Fruit fly (Drosophila melanogaster) whole organism, embryonic: ENCODE measurements around the gene lectin-33A.
A peak's percentile ranks its signal among the peaks of the same experiment; 100 is the strongest.

Source experiments
- Atf-2 ChIP-seq: fragments of 200-800 bp; sonication (Bioruptor generic); optimal IDR thresholded peaks from 2 replicates; lab custom pipeline; 2016; ENCODE audit warnings: missing biosample characterization, missing genetic modification characterization
- B-H1 ChIP-seq: fragments of 200-800 bp; sonication (Bioruptor generic); IDR thresholded peaks from 3 replicates; pipeline ENCODE4 v1.3.6; 2022; ENCODE audit warnings: missing biosample characterization, missing genetic modification characterization
- BEAF-32 ChIP-seq: fragments of 200-800 bp; sonication (Bioruptor generic); optimal IDR thresholded peaks from 3 replicates; lab custom pipeline; 2017; ENCODE audit warnings: missing biosample characterization, missing genetic modification characterization, mild to moderate bottlenecking, moderate library complexity, missing genetic modification reagents
- BtbVII ChIP-seq: fragments of 200-800 bp; sonication (Bioruptor generic); optimal IDR thresholded peaks from 3 replicates; lab custom pipeline; 2017; ENCODE audit warnings: missing biosample characterization, mild to moderate bottlenecking, missing genetic modification characterization
- CG10209 ChIP-seq: fragments of 200-800 bp; sonication (Bioruptor generic); optimal IDR thresholded peaks from 3 replicates; lab custom pipeline; 2017; ENCODE audit warnings: missing biosample characterization, mild to moderate bottlenecking, missing genetic modification characterization, missing genetic modification reagents
- CG14965 ChIP-seq: fragments of 200-800 bp; sonication (Bioruptor generic); optimal IDR thresholded peaks from 2 replicates; lab custom pipeline; 2016; ENCODE audit warnings: missing biosample characterization, missing genetic modification characterization, borderline replicate concordance
- CG17186 ChIP-seq: fragments of 200-800 bp; sonication (Bioruptor generic); optimal IDR thresholded peaks from 3 replicates; lab custom pipeline; 2017; ENCODE audit warnings: missing biosample characterization, missing genetic modification reagents, missing genetic modification characterization
- CG17829 ChIP-seq: fragments of 200-800 bp; optimal IDR thresholded peaks from 2 replicates; lab custom pipeline; 2019; ENCODE audit warnings: missing biosample characterization, mild to moderate bottlenecking, missing genetic modification characterization, moderate library complexity
- CG18764 ChIP-seq: fragments of 200-800 bp; sonication (Bioruptor generic); optimal IDR thresholded peaks from 3 replicates; lab custom pipeline; 2016; ENCODE audit warnings: missing biosample characterization, missing genetic modification characterization
- CG2116 ChIP-seq: fragments of 200-800 bp; sonication (Bioruptor generic); optimal IDR thresholded peaks from 3 replicates; lab custom pipeline; 2018; ENCODE audit warnings: missing biosample characterization, mild to moderate bottlenecking, missing genetic modification characterization
- CG2120 ChIP-seq: fragments of 200-800 bp; sonication (Bioruptor generic); optimal IDR thresholded peaks from 3 replicates; lab custom pipeline; 2016; ENCODE audit warnings: missing biosample characterization, missing genetic modification characterization
- CG33213 ChIP-seq: fragments of 200-800 bp; sonication (Bioruptor generic); optimal IDR thresholded peaks from 3 replicates; lab custom pipeline; 2016; ENCODE audit warnings: missing biosample characterization, missing genetic modification characterization
- CG3995 ChIP-seq: fragments of 200-800 bp; sonication (Bioruptor generic); optimal IDR thresholded peaks from 3 replicates; lab custom pipeline; 2016; ENCODE audit warnings: missing biosample characterization, missing genetic modification characterization
- CG7556 ChIP-seq: fragments of 200-800 bp; sonication (Bioruptor generic); optimal IDR thresholded peaks from 2 replicates; lab custom pipeline; 2017; ENCODE audit warnings: missing biosample characterization, mild to moderate bottlenecking, missing genetic modification characterization
- CG7928 ChIP-seq: fragments of 200-800 bp; sonication (Bioruptor generic); optimal IDR thresholded peaks from 2 replicates; lab custom pipeline; 2017; ENCODE audit warnings: missing biosample characterization, mild to moderate bottlenecking, missing genetic modification characterization
- CG7987 ChIP-seq: fragments of 200-800 bp; sonication (Bioruptor generic); optimal IDR thresholded peaks from 2 replicates; lab custom pipeline; 2018; ENCODE audit warnings: missing biosample characterization, mild to moderate bottlenecking, missing genetic modification characterization, moderate library complexity
- CG9727 ChIP-seq: fragments of 200-800 bp; sonication (Bioruptor generic); optimal IDR thresholded peaks from 3 replicates; lab custom pipeline; 2017; ENCODE audit warnings: missing biosample characterization, mild to moderate bottlenecking, missing genetic modification characterization
- CTCF ChIP-seq: fragments of 200-800 bp; sonication (Bioruptor generic); optimal IDR thresholded peaks from 2 replicates; lab custom pipeline; 2017; ENCODE audit warnings: missing biosample characterization, mild to moderate bottlenecking, missing genetic modification characterization, moderate library complexity
- Dip3 ChIP-seq: fragments of 200-800 bp; sonication (Bioruptor generic); optimal IDR thresholded peaks from 3 replicates; lab custom pipeline; 2016; ENCODE audit warnings: missing biosample characterization, missing genetic modification characterization
- Dp ChIP-seq: fragments of 200-800 bp; sonication (Bioruptor generic); optimal IDR thresholded peaks from 2 replicates; lab custom pipeline; 2018; ENCODE audit warnings: missing biosample characterization, mild to moderate bottlenecking, missing genetic modification characterization, moderate library complexity
- Ets97D ChIP-seq: fragments of 200-800 bp; sonication (Bioruptor generic); optimal IDR thresholded peaks from 3 replicates; lab custom pipeline; 2016; ENCODE audit warnings: missing biosample characterization, missing genetic modification characterization
- Fer2 ChIP-seq: fragments of 200-800 bp; sonication (Bioruptor generic); optimal IDR thresholded peaks from 2 replicates; lab custom pipeline; 2018; ENCODE audit warnings: missing biosample characterization, mild to moderate bottlenecking, missing genetic modification characterization, moderate library complexity
- HLH54F ChIP-seq: fragments of 200-800 bp; sonication (Bioruptor generic); optimal IDR thresholded peaks from 3 replicates; lab custom pipeline; 2016; ENCODE audit warnings: missing biosample characterization, missing genetic modification characterization
- MBD-R2 ChIP-seq: fragments of 200-800 bp; sonication (Bioruptor generic); IDR thresholded peaks from 2 replicates; pipeline ENCODE4 v1.3.6; 2022; ENCODE audit warnings: missing biosample characterization, missing genetic modification characterization
- Mad ChIP-seq: fragments of 200-800 bp; sonication (Bioruptor generic); optimal IDR thresholded peaks from 2 replicates; lab custom pipeline; 2016; ENCODE audit warnings: missing biosample characterization, missing genetic modification characterization
- ase ChIP-seq: fragments of 200-800 bp; sonication (Bioruptor generic); IDR thresholded peaks from 3 replicates; pipeline ENCODE4 v1.3.6; 2022; ENCODE audit warnings: missing biosample characterization, missing genetic modification characterization
- ash1 ChIP-seq: fragments of 200-800 bp; sonication (Bioruptor generic); optimal IDR thresholded peaks from 2 replicates; lab custom pipeline; 2018; ENCODE audit warnings: missing biosample characterization, mild to moderate bottlenecking, missing genetic modification characterization
- bbx ChIP-seq: fragments of 200-800 bp; sonication (Bioruptor generic); IDR thresholded peaks from 2 replicates; pipeline ENCODE4 v1.3.6; 2022; ENCODE audit warnings: missing biosample characterization, missing genetic modification characterization; ENCODE audit not compliant: partially characterized antibody
- cg ChIP-seq: fragments of 200-800 bp; sonication (Bioruptor generic); optimal IDR thresholded peaks from 3 replicates; lab custom pipeline; 2019; ENCODE audit warnings: missing biosample characterization, mild to moderate bottlenecking, missing genetic modification characterization, moderate library complexity
- chn ChIP-seq: fragments of 200-800 bp; sonication (Bioruptor generic); optimal IDR thresholded peaks from 2 replicates; lab custom pipeline; 2016; ENCODE audit warnings: missing biosample characterization, missing genetic modification characterization
- croc ChIP-seq: fragments of 200-800 bp; sonication (Bioruptor generic); conservative IDR thresholded peaks from 3 replicates; pipeline ENCODE4 v1.3.6; 2022; ENCODE audit warnings: missing biosample characterization, missing genetic modification characterization
- crol ChIP-seq: fragments of 200-800 bp; sonication (Bioruptor generic); IDR thresholded peaks from 2 replicates; pipeline ENCODE4 v1.3.6; 2022; ENCODE audit warnings: missing biosample characterization, missing genetic modification characterization
- fd96Cb ChIP-seq: fragments of 200-800 bp; sonication (Bioruptor generic); optimal IDR thresholded peaks from 2 replicates; lab custom pipeline; 2018; ENCODE audit warnings: missing biosample characterization, mild to moderate bottlenecking, missing genetic modification characterization, moderate library complexity
- grn ChIP-seq: fragments of 200-800 bp; sonication (Bioruptor generic); optimal IDR thresholded peaks from 3 replicates; lab custom pipeline; 2017; ENCODE audit warnings: missing biosample characterization, missing genetic modification characterization
- gt ChIP-seq: fragments of 200-800 bp; sonication (Bioruptor generic); IDR thresholded peaks from 2 replicates; pipeline ENCODE4 v1.3.6; 2022; ENCODE audit warnings: missing biosample characterization, missing genetic modification characterization
- hkb ChIP-seq, 2 experiments: fragments of 200-800 bp in 1 of 2; fragments of >200 bp in 1 of 2; sonication (Bioruptor generic) in 1 of 2; IDR thresholded peaks in 1 of 2; optimal IDR thresholded peaks in 1 of 2; 2 replicates each; pipeline versions ENCODE4 v1.3.6 to Lab custom; 2017 to 2022; ENCODE audit warnings: missing biosample characterization in 1 of 2, missing genetic modification characterization in 1 of 2
- klu ChIP-seq: fragments of 200-800 bp; sonication (Bioruptor generic); IDR thresholded peaks from 2 replicates; pipeline ENCODE4 v1.3.6; 2022; ENCODE audit warnings: missing biosample characterization, missing genetic modification characterization
- knrl ChIP-seq: fragments of 200-800 bp; sonication (Bioruptor generic); IDR thresholded peaks from 3 replicates; pipeline ENCODE4 v1.3.6; 2022; ENCODE audit warnings: missing biosample characterization, missing genetic modification characterization; ENCODE audit not compliant: partially characterized antibody
- mld ChIP-seq: fragments of 200-800 bp; sonication (Bioruptor generic); IDR thresholded peaks from 3 replicates; pipeline ENCODE4 v1.3.6; 2022; ENCODE audit warnings: missing biosample characterization, missing genetic modification characterization; ENCODE audit not compliant: partially characterized antibody
- nom ChIP-seq: fragments of 200-800 bp; sonication (Bioruptor generic); optimal IDR thresholded peaks from 2 replicates; lab custom pipeline; 2017; ENCODE audit warnings: missing biosample characterization, missing genetic modification characterization, mild to moderate bottlenecking, moderate library complexity, missing genetic modification reagents
- peb ChIP-seq: fragments of 200-800 bp; sonication (Bioruptor generic); IDR thresholded peaks from 2 replicates; pipeline ENCODE4 v1.3.6; 2022; ENCODE audit warnings: missing biosample characterization, missing genetic modification characterization
- phol ChIP-seq: fragments of 200-800 bp; sonication (Bioruptor generic); optimal IDR thresholded peaks from 3 replicates; lab custom pipeline; 2018; ENCODE audit warnings: missing biosample characterization, mild to moderate bottlenecking, missing genetic modification characterization, moderate library complexity
- pzg ChIP-seq: fragments of 200-800 bp; sonication (Bioruptor generic); optimal IDR thresholded peaks from 3 replicates; lab custom pipeline; 2018; ENCODE audit warnings: missing biosample characterization, mild to moderate bottlenecking, missing genetic modification characterization, moderate library complexity
- row ChIP-seq: fragments of 200-800 bp; sonication (Bioruptor generic); IDR thresholded peaks from 3 replicates; pipeline ENCODE4 v1.3.6; 2022; ENCODE audit warnings: missing biosample characterization, missing genetic modification characterization
- run ChIP-seq: fragments of 200-800 bp; sonication (Bioruptor generic); optimal IDR thresholded peaks from 3 replicates; lab custom pipeline; 2018; ENCODE audit warnings: missing biosample characterization, mild to moderate bottlenecking, missing genetic modification characterization
- slbo ChIP-seq: fragments of 200-800 bp; sonication (Bioruptor generic); IDR thresholded peaks from 2 replicates; pipeline ENCODE4 v1.3.6; 2022; ENCODE audit warnings: missing biosample characterization, missing genetic modification characterization
- slp2 ChIP-seq: fragments of 200-800 bp; sonication (Bioruptor generic); optimal IDR thresholded peaks from 2 replicates; lab custom pipeline; 2016; ENCODE audit warnings: missing biosample characterization, missing genetic modification characterization
- stwl ChIP-seq: fragments of 200-800 bp; sonication (Bioruptor generic); optimal IDR thresholded peaks from 3 replicates; lab custom pipeline; 2018; ENCODE audit warnings: missing biosample characterization, mild to moderate bottlenecking, missing genetic modification characterization, moderate library complexity
- toy ChIP-seq: fragments of 200-800 bp; sonication (Bioruptor generic); IDR thresholded peaks from 2 replicates; pipeline ENCODE4 v1.3.6; 2022; ENCODE audit warnings: missing biosample characterization, missing genetic modification characterization
- tx ChIP-seq: fragments of 200-800 bp; sonication (Bioruptor generic); optimal IDR thresholded peaks from 2 replicates; lab custom pipeline; 2016; ENCODE audit warnings: missing biosample characterization, missing genetic modification characterization
- vvl ChIP-seq: fragments of 200-800 bp; sonication (Bioruptor generic); IDR thresholded peaks from 2 replicates; pipeline ENCODE4 v1.3.6; 2022; ENCODE audit warnings: missing biosample characterization, missing genetic modification characterization
- wor ChIP-seq: fragments of 200-800 bp; sonication (Bioruptor generic); IDR thresholded peaks from 2 replicates; pipeline ENCODE4 v1.3.6; 2022; ENCODE audit warnings: missing biosample characterization, missing genetic modification characterization

lectin-33A gene

dm6 chr2L:10989162-10989561, 12.7 kb upstream of the lectin-33A start, which contains the start of gene TTLL4A (continued):
- peak; percentile 86; the same call in 2 of the 3 replicates for TF ChIP-seq row
- TF ChIP-seq CG17186 (GFP tag; lab: Kevin White, UChicago) = peak; percentile 94
- TF ChIP-seq knrl (GFP tag; lab: Robert Waterston, UW) = peak; percentile 98
- peak; percentile 19 for TF ChIP-seq Mad (GFP tag; lab: Kevin White, UChicago)
- TF ChIP-seq Fer2 = no peak
- peak; percentile 45 for TF ChIP-seq CTCF
- no peak for TF ChIP-seq slp2
- no peak for TF ChIP-seq grn
- no peak for TF ChIP-seq croc (GFP tag; lab: Robert Waterston, UW)
- no peak for TF ChIP-seq ase (GFP tag; lab: Robert Waterston, UW)
- peak; percentile 97 for TF ChIP-seq BEAF-32 (GFP tag; lab: Kevin White, UChicago)
- TF ChIP-seq B-H1 (GFP tag; lab: Robert Waterston, UW) = no peak
- TF ChIP-seq bbx (GFP tag; lab: Robert Waterston, UW) = peak; percentile 99
- TF ChIP-seq ash1 (GFP tag; lab: Kevin White, UChicago) = no peak
- peak; percentile 71 for TF ChIP-seq CG2116 (GFP tag; lab: Kevin White, UChicago)
- no peak for TF ChIP-seq gt (GFP tag; lab: Robert Waterston, UW)
- TF ChIP-seq mld = peak; percentile 99
- no peak for TF ChIP-seq CG17829 (tag; lab: Kevin White, UChicago)
- TF ChIP-seq hkb (optimal IDR thresholded peaks at IDR 0.05; lab: Kevin White, UChicago) = no peak
- no peak for TF ChIP-seq hkb (GFP tag; IDR thresholded peaks at IDR 0.05; lab: Robert Waterston, UW)
- TF ChIP-seq CG33213 (GFP tag; lab: Kevin White, UChicago) = peak; percentile 42
- TF ChIP-seq CG7556 = no peak
- peak; percentile 86 for TF ChIP-seq Ets97D (GFP tag; lab: Kevin White, UChicago)
- TF ChIP-seq cg (GFP tag; lab: Kevin White, UChicago) = no peak
- peak; percentile 14 for TF ChIP-seq CG18764
- no peak for TF ChIP-seq CG14965
- peak; percentile 62 for TF ChIP-seq stwl (tag; lab: Kevin White, UChicago)
- no peak for TF ChIP-seq Atf-2 (GFP tag; lab: Kevin White, UChicago)
- peak; percentile 22 for TF ChIP-seq HLH54F (GFP tag; lab: Kevin White, UChicago)
- no peak for TF ChIP-seq vvl (GFP tag; lab: Robert Waterston, UW)
- TF ChIP-seq crol = no peak
- TF ChIP-seq CG2120 = no peak
- TF ChIP-seq fd96Cb (tag; lab: Kevin White, UChicago) = no peak
- no peak for TF ChIP-seq CG7928 (GFP tag; lab: Kevin White, UChicago)
- TF ChIP-seq klu (GFP tag; lab: Robert Waterston, UW) = no peak
- peak; percentile 81 for TF ChIP-seq Dip3
- no peak for TF ChIP-seq CG9727 (GFP tag; lab: Kevin White, UChicago)
- no peak for TF ChIP-seq CG10209
- TF ChIP-seq chn (GFP tag; lab: Kevin White, UChicago) = peak; percentile 5
- TF ChIP-seq nom = no peak
- peak; percentile 85 for TF ChIP-seq pzg (GFP tag; lab: Kevin White, UChicago)
- TF ChIP-seq tx (GFP tag; lab: Kevin White, UChicago) = peak; percentile 32
- no peak for TF ChIP-seq slbo (GFP tag; lab: Robert Waterston, UW)
- TF ChIP-seq toy (GFP tag; lab: Robert Waterston, UW) = no peak
- no peak for TF ChIP-seq phol (tag; lab: Kevin White, UChicago)
- TF ChIP-seq Dp (GFP tag; lab: Kevin White, UChicago) = peak; percentile 50
- TF ChIP-seq MBD-R2 (GFP tag; lab: Robert Waterston, UW) = peak; percentile 86
- peak; percentile 32 for TF ChIP-seq CG3995 (GFP tag; lab: Kevin White, UChicago)
- TF ChIP-seq BtbVII (GFP tag; lab: Kevin White, UChicago) = no peak
- TF ChIP-seq peb (GFP tag; lab: Robert Waterston, UW) = no peak
- no peak for TF ChIP-seq run (tag; lab: Kevin White, UChicago)
- TF ChIP-seq wor (GFP tag; lab: Robert Waterston, UW) = no peak
- TF ChIP-seq CG7987 (GFP tag; lab: Kevin White, UChicago) = no peak
